Fruit fly (Drosophila melanogaster): ENCODE measurements around the gene CG9676.

Gene CG9676

dm6 chrX:16740606-16741005 is 40.6 kb upstream of the CG9676 start, which contains the start of gene CG32568:
Gene CG32568, plus strand, starts transcription at chrX:16740906.
- TF ChIP-seq CG8301 (tag; optimal IDR thresholded peaks at IDR 0.05), result no peak
- no peak for TF ChIP-seq EcR (GFP tag; optimal IDR thresholded peaks at IDR 0.05)
- TF ChIP-seq rn (GFP tag; IDR thresholded peaks at IDR 0.05), result no peak
- no peak for TF ChIP-seq Snoo (tag; optimal IDR thresholded peaks at IDR 0.05)
- TF ChIP-seq CG10348 (GFP tag; IDR thresholded peaks at IDR 0.05), result no peak
- no peak for TF ChIP-seq CG15710 (tag; optimal IDR thresholded peaks at IDR 0.05)
- no peak for TF ChIP-seq CG17806 (tag; optimal IDR thresholded peaks at IDR 0.05)
- no peak for TF ChIP-seq CG13204 (GFP tag; optimal IDR thresholded peaks at IDR 0.05)
- no peak for TF ChIP-seq CG8159 (tag; optimal IDR thresholded peaks at IDR 0.05)
- no peak for TF ChIP-seq CG12605 (GFP tag; IDR thresholded peaks at IDR 0.05)

DNA sequence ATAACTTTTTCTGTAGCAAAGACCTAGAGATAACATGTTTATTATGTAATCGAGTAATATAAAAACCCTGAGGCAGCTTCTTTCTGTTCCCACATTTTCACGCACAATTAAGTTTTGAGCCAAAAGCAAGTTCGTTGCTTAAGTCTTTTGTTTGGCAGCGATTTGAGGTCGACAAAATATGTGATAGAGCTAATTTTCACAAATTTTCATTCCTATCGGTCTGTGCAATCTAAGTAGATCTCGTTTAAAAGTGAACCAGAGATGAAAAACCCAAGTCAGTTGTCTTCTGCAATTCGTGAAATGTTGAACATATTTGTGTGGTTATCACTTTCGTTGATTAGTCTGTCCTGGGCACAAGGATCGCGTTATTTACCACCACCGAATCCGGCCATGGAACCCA is 37.9 kb upstream of the CG9676 start, which contains the start of gene TwdlZ:
TSS of gene TwdlZ (plus strand) at position 301 of the 400 bp plus-strand sequence.
- no peak for TF ChIP-seq Pif1A (GFP tag; optimal IDR thresholded peaks at IDR 0.05)
- no peak for TF ChIP-seq Ets98B (GFP tag; IDR thresholded peaks at IDR 0.05)

dm6 chrX:16736180-16736579 is 36.2 kb upstream of the CG9676 start:
- TF ChIP-seq CG12605 (GFP tag; IDR thresholded peaks at IDR 0.05), result no peak
- no peak for TF ChIP-seq Snoo (tag; optimal IDR thresholded peaks at IDR 0.05)
- no peak for TF ChIP-seq gl (tag; optimal IDR thresholded peaks at IDR 0.05)
- TF ChIP-seq Pif1B (GFP tag; optimal IDR thresholded peaks at IDR 0.05), result no peak
- no peak for TF ChIP-seq CG15710 (tag; optimal IDR thresholded peaks at IDR 0.05)
- TF ChIP-seq Ets98B (GFP tag; IDR thresholded peaks at IDR 0.05), result no peak
- no peak for TF ChIP-seq CG13204 (GFP tag; optimal IDR thresholded peaks at IDR 0.05)
- no peak for TF ChIP-seq CG14655 (GFP tag; optimal IDR thresholded peaks at IDR 0.05)
- no peak for TF ChIP-seq EcR (GFP tag; optimal IDR thresholded peaks at IDR 0.05)
- TF ChIP-seq CG10348 (GFP tag; IDR thresholded peaks at IDR 0.05), result no peak
- no peak for TF ChIP-seq CG9948 (tag; optimal IDR thresholded peaks at IDR 0.05)
- no peak for TF ChIP-seq CG17806 (tag; optimal IDR thresholded peaks at IDR 0.05)
- no peak for TF ChIP-seq CG34367 (tag; optimal IDR thresholded peaks at IDR 0.05)
- TF ChIP-seq D1 (tag; optimal IDR thresholded peaks at IDR 0.05), result no peak

DNA sequence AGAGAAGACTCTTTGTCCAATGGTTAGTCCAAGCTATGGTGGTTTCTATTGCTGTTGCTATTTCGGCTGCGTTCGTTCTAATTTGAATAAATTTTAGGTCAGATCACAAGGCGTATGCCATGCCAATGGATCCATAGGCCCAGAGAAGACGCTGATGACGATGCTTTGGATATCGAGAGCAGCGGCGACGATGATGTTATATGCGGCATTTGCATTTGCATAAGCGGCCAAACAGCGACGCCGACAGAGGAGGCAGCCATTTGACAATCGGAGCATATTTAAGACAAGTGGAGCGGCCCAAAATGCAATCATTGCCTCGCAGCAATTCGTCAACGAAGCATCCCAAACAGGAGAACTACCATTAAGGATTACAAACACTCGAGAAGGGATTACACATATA is 34.7 kb upstream of the CG9676 start, which contains the start of gene TwdlY:
TSS of gene TwdlY (plus strand) at position 301 of the 400 bp plus-strand sequence.
- no peak for TF ChIP-seq CG17806 (tag; optimal IDR thresholded peaks at IDR 0.05)
- no peak for TF ChIP-seq gl (tag; optimal IDR thresholded peaks at IDR 0.05)
- no peak for TF ChIP-seq Ets98B (GFP tag; IDR thresholded peaks at IDR 0.05)
- no peak for TF ChIP-seq CG14655 (GFP tag; optimal IDR thresholded peaks at IDR 0.05)
- TF ChIP-seq fd96Ca (GFP tag; IDR thresholded peaks at IDR 0.05), result no peak
- TF ChIP-seq Pif1B (GFP tag; optimal IDR thresholded peaks at IDR 0.05), result no peak
- TF ChIP-seq CG9948 (tag; optimal IDR thresholded peaks at IDR 0.05), result no peak
- TF ChIP-seq CG32121 (GFP tag; IDR thresholded peaks at IDR 0.05), result no peak
- no peak for TF ChIP-seq D1 (tag; optimal IDR thresholded peaks at IDR 0.05)
- no peak for TF ChIP-seq Snoo (tag; optimal IDR thresholded peaks at IDR 0.05)
- no peak for TF ChIP-seq CG13204 (GFP tag; optimal IDR thresholded peaks at IDR 0.05)
- no peak for TF ChIP-seq CG8159 (tag; optimal IDR thresholded peaks at IDR 0.05)

- TF ChIP-seq CG13204 (GFP tag; optimal IDR thresholded peaks at IDR 0.05) (no peak), CG32121 (GFP tag; IDR thresholded peaks at IDR 0.05) (no peak), CG12605 (GFP tag; IDR thresholded peaks at IDR 0.05) (no peak), Pif1B (GFP tag; optimal IDR thresholded peaks at IDR 0.05) (no peak)
These were observed 33.3 kb upstream of the CG9676 start for dm6 chrX:16733244-16733643.

DNA sequence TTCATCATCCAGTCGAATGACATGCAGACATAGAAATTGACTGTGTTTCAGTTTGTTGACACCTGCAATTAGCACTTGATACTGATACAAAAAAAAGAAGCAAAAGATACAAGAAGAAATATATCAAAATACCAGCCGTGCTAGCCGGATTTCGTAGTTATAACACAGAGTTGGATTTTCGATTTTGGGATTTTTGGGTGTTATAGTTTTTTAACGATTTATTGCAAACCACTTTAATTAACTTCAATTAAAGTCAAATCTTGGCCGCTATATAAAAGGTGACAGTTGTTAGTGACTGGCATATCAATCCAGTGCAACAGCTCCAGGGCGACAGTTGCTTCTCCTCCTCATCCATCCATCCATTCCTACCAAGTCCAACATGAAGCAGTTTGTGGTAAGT is 30.8 kb upstream of the CG9676 start, which contains the start of gene TwdlX:
TSS of gene TwdlX (plus strand) at position 301 of the 400 bp plus-strand sequence.
- no peak for TF ChIP-seq CG17806 (tag; optimal IDR thresholded peaks at IDR 0.05)
- no peak for TF ChIP-seq Ets98B (GFP tag; IDR thresholded peaks at IDR 0.05)
- TF ChIP-seq CG14655 (GFP tag; optimal IDR thresholded peaks at IDR 0.05), result no peak
- no peak for TF ChIP-seq CG10348 (GFP tag; IDR thresholded peaks at IDR 0.05)
- TF ChIP-seq Snoo (tag; optimal IDR thresholded peaks at IDR 0.05), result no peak
- TF ChIP-seq CG32121 (GFP tag; IDR thresholded peaks at IDR 0.05), result no peak
- no peak for TF ChIP-seq CG9948 (tag; optimal IDR thresholded peaks at IDR 0.05)
- TF ChIP-seq CG8301 (tag; optimal IDR thresholded peaks at IDR 0.05), result no peak
- TF ChIP-seq CG12605 (GFP tag; IDR thresholded peaks at IDR 0.05), result no peak
- TF ChIP-seq CG34367 (tag; optimal IDR thresholded peaks at IDR 0.05), result no peak
- no peak for TF ChIP-seq CG8159 (tag; optimal IDR thresholded peaks at IDR 0.05)
- TF ChIP-seq CG13204 (GFP tag; optimal IDR thresholded peaks at IDR 0.05), result no peak
- TF ChIP-seq Pif1A (GFP tag; optimal IDR thresholded peaks at IDR 0.05), result no peak
- no peak for TF ChIP-seq rn (GFP tag; IDR thresholded peaks at IDR 0.05)
- no peak for TF ChIP-seq fd96Ca (GFP tag; IDR thresholded peaks at IDR 0.05)
- TF ChIP-seq Pif1B (GFP tag; optimal IDR thresholded peaks at IDR 0.05), result no peak
- no peak for TF ChIP-seq D1 (tag; optimal IDR thresholded peaks at IDR 0.05)
- no peak for TF ChIP-seq gl (tag; optimal IDR thresholded peaks at IDR 0.05)

DNA sequence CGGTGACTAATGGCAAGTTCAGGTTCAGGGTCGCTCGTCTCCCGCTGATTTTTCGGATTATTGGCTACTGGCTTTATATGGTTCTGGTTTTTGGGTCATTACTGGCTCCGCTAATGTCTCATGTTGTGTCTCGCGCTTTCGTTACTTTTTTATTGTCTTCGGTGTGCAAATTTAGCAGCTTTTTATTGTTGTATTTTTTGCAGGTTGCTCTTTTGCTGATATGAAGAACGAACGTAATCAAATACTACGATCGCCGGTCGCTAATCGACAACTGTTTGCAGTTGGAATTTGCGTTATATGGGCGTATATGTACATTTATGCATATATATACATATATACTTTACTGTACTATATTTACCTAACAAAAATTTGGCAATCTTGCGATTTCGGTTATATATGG is 24.6 kb upstream of the CG9676 start:
- TF ChIP-seq CG4496 (GFP tag; IDR thresholded peaks at IDR 0.05) (no peak), gl (tag; optimal IDR thresholded peaks at IDR 0.05) (no peak), CG15710 (tag; optimal IDR thresholded peaks at IDR 0.05) (no peak), CG8159 (tag; optimal IDR thresholded peaks at IDR 0.05) (no peak), Pif1B (GFP tag; optimal IDR thresholded peaks at IDR 0.05) (no peak), fd96Ca (GFP tag; IDR thresholded peaks at IDR 0.05) (no peak), Snoo (tag; optimal IDR thresholded peaks at IDR 0.05) (no peak), Ets98B (GFP tag; IDR thresholded peaks at IDR 0.05) (no peak), CG9948 (tag; optimal IDR thresholded peaks at IDR 0.05) (no peak)

Measured in whole organism, pupa.